Fruit fly (Drosophila melanogaster) Kc167 (cell line): Measurements from ENCODE around the gene Lon.

ENCODE experiments used
- Myc ChIP-seq: fragments of >200 bp; optimal IDR thresholded peaks from 2 replicates; lab custom pipeline; 2017; ENCODE audit warnings: missing external identifiers
- Sin3A ChIP-seq: fragments of >200 bp; optimal IDR thresholded peaks from 2 replicates; lab custom pipeline; 2018; ENCODE audit warnings: missing external identifiers
- h ChIP-seq: fragments of >200 bp; optimal IDR thresholded peaks from 3 replicates; lab custom pipeline; 2018; ENCODE audit warnings: missing external identifiers
- insv ChIP-seq: fragments of >200 bp; optimal IDR thresholded peaks from 3 replicates; lab custom pipeline; 2018; ENCODE audit warnings: missing external identifiers
- psq ChIP-seq: fragments of >200 bp; optimal IDR thresholded peaks from 2 replicates; lab custom pipeline; 2017; ENCODE audit warnings: missing external identifiers
- ttk ChIP-seq: sonication (Bioruptor generic); optimal IDR thresholded peaks from 2 replicates; lab custom pipeline; 2017; ENCODE audit warnings: missing external identifiers

Lon gene

dm6 chr3L:19634788-19635448, 22.9 kb upstream of the Lon start:
- TF ChIP-seq ttk (lab: Kevin White, UChicago) (no peak), h (no peak)

- no peak for TF ChIP-seq h
- TF ChIP-seq Myc (lab: Kevin White, UChicago) = no peak
- TF ChIP-seq psq (lab: Kevin White, UChicago) = no peak
- TF ChIP-seq insv (lab: Kevin White, UChicago) = no peak
- TF ChIP-seq Sin3A (lab: Kevin White, UChicago) = no peak
- TF ChIP-seq ttk (lab: Kevin White, UChicago) = no peak
Observed at dm6 chr3L:19632766-19633632, 21.0 kb upstream of the Lon start.

DNA sequence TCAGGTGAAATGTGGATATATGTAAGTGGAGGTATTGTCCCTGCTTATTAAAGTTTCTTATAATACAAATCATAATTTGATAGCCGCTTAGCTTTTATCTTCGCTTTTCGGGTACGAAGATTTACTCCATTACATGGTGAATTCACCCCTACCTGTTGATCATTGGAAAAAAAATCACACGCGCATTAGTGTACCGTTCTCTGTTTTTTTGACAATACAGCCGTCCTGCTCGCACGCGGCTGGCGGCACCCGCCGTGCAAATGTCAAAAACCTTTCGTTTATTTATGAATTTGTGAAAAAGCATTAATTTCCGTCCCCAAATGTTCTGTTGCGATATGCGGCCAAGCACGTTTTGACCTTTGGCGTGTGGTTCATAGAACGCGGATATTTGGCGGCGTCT, 19.9 kb upstream of the Lon start:
- TF ChIP-seq psq (lab: Kevin White, UChicago) = no peak
- no peak for TF ChIP-seq insv (lab: Kevin White, UChicago)
- no peak for TF ChIP-seq ttk (lab: Kevin White, UChicago)
- TF ChIP-seq Myc (lab: Kevin White, UChicago) = no peak
- no peak for TF ChIP-seq Sin3A (lab: Kevin White, UChicago)
- TF ChIP-seq h = no peak

DNA sequence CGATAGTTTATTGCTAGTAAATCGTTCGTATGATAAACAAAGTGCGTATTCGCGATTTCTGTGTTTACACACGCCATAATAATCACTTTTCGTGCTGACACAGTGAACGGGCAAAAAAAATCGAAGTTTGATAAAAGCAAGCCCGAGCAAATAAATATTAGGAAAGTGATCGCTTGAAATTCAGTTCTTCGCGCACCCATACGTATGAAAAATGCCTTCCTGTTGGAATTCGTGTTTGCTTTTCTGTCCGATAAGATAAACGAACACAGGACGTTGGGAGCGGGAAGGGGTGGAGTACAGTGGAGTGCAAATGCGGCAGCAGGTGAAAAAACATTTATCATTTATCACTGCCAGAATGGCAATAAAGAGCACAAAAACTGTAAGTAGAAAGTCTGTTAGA, 18.7 kb upstream of the Lon start:
- TF ChIP-seq insv (lab: Kevin White, UChicago) (no peak), ttk (lab: Kevin White, UChicago) (no peak), Myc (lab: Kevin White, UChicago) (no peak), psq (lab: Kevin White, UChicago) (no peak), Sin3A (lab: Kevin White, UChicago) (no peak), h (no peak)

dm6 chr3L:19618072-19618958, 6.3 kb upstream of the Lon start, which contains the start of gene asf1:
TSS of gene asf1 (plus strand) at chr3L:19618894.
- TF ChIP-seq h = no peak
- no peak for TF ChIP-seq Myc (lab: Kevin White, UChicago)
- no peak for TF ChIP-seq ttk (lab: Kevin White, UChicago)
- TF ChIP-seq psq (lab: Kevin White, UChicago) = no peak
- TF ChIP-seq insv (lab: Kevin White, UChicago) = no peak
- TF ChIP-seq Sin3A (lab: Kevin White, UChicago) = no peak

- no peak for TF ChIP-seq Sin3A (lab: Kevin White, UChicago)
- TF ChIP-seq psq (lab: Kevin White, UChicago) = no peak
Observed at dm6 chr3L:19605974-19606497, 6.0 kb downstream of the Lon start, which contains the start of the genes lush and CG9372. TSS of gene lush (minus strand) at chr3L:19606090. TSS of gene CG9372 (plus strand) at chr3L:19606208.

DNA sequence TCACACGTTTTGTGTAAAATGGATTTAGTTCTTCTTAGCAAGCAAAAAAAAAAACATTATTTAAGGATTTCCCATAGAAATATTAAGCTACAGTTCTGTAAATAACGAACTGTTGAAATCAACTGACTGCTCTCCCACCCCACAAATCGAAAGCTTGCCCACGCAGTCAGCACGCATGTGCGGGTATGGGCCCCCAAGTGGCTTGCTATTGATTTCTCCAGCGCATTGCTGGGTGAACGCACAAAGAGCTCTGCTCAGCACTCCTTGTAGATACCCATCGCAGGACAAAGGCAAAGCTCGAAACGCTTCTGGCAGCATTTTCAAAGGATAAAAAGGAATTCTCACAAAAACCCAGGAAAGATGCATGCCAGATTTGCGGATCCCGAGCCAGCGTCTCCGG, 10.6 kb downstream of the Lon start, which contains the start of gene CG9368:
CG9368 (plus strand) TSS at position 221 of the 400 bp plus-strand sequence.
- no peak for TF ChIP-seq Myc (lab: Kevin White, UChicago)

DNA sequence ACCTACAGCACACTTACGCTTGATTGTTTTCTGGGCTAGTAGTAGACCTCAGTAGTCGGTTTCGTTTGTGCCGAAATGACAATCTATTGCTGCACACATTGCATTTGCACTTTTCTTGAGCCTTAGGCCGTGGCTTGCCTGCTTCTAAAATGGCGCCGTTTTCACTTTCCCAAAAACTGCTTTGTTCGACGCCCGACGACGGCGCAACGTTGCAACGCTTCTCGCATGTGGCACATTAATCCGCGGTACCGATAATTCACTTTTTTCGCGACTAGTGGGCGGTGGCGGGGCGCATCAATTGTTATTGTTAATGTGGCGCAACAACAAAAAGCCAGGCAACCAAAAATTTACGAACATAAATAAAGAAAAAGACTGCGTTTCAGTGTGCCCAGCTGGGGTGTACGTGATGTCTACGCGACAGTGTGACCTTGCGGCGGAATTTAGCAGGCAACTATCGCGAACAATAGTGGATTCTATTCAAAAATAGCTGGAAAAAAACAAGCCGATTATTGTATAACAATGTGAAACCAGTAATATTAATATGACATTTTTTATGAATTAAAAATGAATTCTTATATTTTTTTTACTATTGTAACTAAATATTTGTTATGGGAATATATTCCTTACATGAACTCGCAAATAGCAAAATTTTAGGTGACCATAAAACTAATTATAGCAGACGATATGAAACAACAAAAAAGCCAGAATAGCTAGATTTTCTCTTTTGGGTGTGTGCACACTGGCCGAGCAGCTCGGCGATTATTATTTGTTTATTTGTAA, 13.4 kb downstream of the Lon start, which contains the start of the genes ash1 and Taf6:
ash1 (minus strand) TSS at position 387 of the 780 bp plus-strand sequence.
Taf6 (plus strand) TSS at position 720 of the 780 bp plus-strand sequence.
- no peak for TF ChIP-seq insv (lab: Kevin White, UChicago)
- TF ChIP-seq Sin3A (lab: Kevin White, UChicago) = no peak
- TF ChIP-seq ttk (lab: Kevin White, UChicago) = no peak
- TF ChIP-seq h = no peak
- TF ChIP-seq psq (lab: Kevin White, UChicago) = no peak

DNA sequence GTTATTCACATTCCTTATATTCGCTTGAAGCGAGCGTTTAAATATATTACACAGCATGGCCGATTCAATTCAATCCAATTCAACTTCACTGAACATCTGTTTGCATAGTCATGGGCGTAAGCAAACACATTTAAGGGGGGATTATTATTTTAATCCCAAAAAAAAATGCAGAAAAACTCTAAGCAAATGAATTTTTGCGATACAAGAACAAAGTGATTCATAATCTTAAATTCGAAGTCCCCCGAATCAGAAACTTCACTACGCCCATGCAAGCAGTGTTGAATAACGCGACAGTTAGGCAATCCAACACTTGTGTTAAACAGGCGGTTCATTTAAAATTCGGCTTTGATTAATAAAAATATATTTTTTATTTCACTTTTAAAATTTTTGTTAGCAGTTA, 21.6 kb downstream of the Lon start, which contains the start of gene CG14100:
CG14100 (minus strand) TSS at position 103 of the 400 bp plus-strand sequence.
- TF ChIP-seq psq (lab: Kevin White, UChicago) (no peak), ttk (lab: Kevin White, UChicago) (no peak), Sin3A (lab: Kevin White, UChicago) (no peak), insv (lab: Kevin White, UChicago) (no peak), Myc (lab: Kevin White, UChicago) (no peak), h (no peak)

dm6 chr3L:19585979-19586378, 26.0 kb downstream of the Lon start, which contains the start of the genes CG9231 and CG9330:
TSS of gene CG9231 (minus strand) at chr3L:19586003.
TSS of gene CG9330 (plus strand) at chr3L:19586253.
- no peak for TF ChIP-seq Myc (lab: Kevin White, UChicago)
